Worm (Caenorhabditis elegans) whole organism, L2 larva: ENCODE data around the gene C14F11.7.

Source experiments
- ZK546.5 ChIP-seq: sonication (generic microtip); optimal IDR thresholded peaks from 2 replicates; lab custom pipeline; 2017; ENCODE audit warnings: missing biosample characterization, missing genetic modification characterization
- nhr-23 ChIP-seq: fragments of 150-350 bp; optimal IDR thresholded peaks from 2 replicates; lab custom pipeline; 2014; ENCODE audit warnings: missing biosample characterization, missing genetic modification reagents, missing genetic modification characterization
- nhr-77 ChIP-seq: fragments of 150-350 bp; optimal IDR thresholded peaks from 2 replicates; lab custom pipeline; 2014; ENCODE audit warnings: missing biosample characterization, missing genetic modification characterization
- skn-1 ChIP-seq: sonication (generic microtip); optimal IDR thresholded peaks from 2 replicates; lab custom pipeline; 2017; ENCODE audit warnings: missing biosample characterization, missing genetic modification characterization
- zag-1 ChIP-seq: fragments of 150-350 bp; optimal IDR thresholded peaks from 2 replicates; lab custom pipeline; 2014; ENCODE audit warnings: missing biosample characterization, missing genetic modification characterization

ce11 chrX:6208463-6208862, at the start of gene C14F11.7:
- TF ChIP-seq nhr-23 (tag; lab: Kevin White, UChicago) (no peak), nhr-77 (tag; lab: Kevin White, UChicago) (no peak), skn-1 (no peak), zag-1 (no peak), ZK546.5 (tag; lab: Kevin White, UChicago) (no peak)
